Fruit fly (Drosophila melanogaster): ENCODE data around the gene mip130.

mip130 gene

DNA sequence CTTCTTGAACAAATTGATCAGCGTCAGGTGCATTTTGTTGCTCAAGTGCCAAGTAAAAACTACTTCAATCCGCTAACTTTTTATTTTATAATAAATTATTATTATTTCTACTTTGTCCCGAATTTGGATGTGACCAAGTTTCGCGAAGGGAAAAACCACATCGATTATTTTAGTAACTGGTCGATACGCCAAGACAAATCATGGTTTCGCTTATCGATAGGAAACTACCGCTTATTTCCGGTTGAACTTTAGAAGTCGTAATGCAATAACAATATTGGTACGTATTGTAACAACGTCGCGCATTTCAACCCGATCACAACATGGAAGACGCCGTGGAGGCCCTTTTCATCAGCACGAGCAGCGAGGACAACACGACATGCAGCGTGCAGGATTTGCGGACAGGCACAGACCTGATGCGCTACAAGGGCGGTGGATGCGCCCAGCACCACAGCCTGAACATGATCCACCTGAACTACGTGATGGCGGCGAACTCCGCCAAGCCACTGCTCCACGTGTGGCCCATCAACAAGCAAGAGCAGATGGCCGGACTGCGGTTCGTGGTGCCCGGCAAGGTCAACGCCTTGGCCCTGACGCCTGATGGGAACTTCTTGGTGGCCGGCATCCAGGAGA, 30.8 kb upstream of the mip130 start, which contains the start of the genes CG14817 and CG14805 (continued):
- TF ChIP-seq en (GFP tag; optimal IDR thresholded peaks at IDR 0.05), result peak; percentile 35
- no peak for TF ChIP-seq tup (GFP tag; optimal IDR thresholded peaks at IDR 0.05)
- TF ChIP-seq CG15514 (GFP tag; optimal IDR thresholded peaks at IDR 0.05), result peak; percentile 90
- peak; percentile 38 for TF ChIP-seq twi (tag; optimal IDR thresholded peaks at IDR 0.05)
- TF ChIP-seq Doc3 (GFP tag; IDR thresholded peaks at IDR 0.05; ENCODE audit: partially characterized antibody), result 0 out of 3 replicates have a peak, but pooled peaks have one; percentile 36
- peak; percentile 16 for TF ChIP-seq Bteb2 (GFP tag; optimal IDR thresholded peaks at IDR 0.05)
- TF ChIP-seq CG17328 (GFP tag; IDR thresholded peaks at IDR 0.05), result peak; percentile 58
- TF ChIP-seq inv (GFP tag; IDR thresholded peaks at IDR 0.05; ENCODE audit: partially characterized antibody), result no peak; the same call in 1 of the 2 replicates
- no peak for TF ChIP-seq zfh2 (GFP tag; optimal IDR thresholded peaks at IDR 0.05)
- peak; percentile 59; the same call in 2 of the 3 replicates for TF ChIP-seq CG14050 (GFP tag; IDR thresholded peaks at IDR 0.05)
- TF ChIP-seq Optix (GFP tag; IDR thresholded peaks at IDR 0.05), result 0 out of 3 replicates have a peak, but pooled peaks have one; percentile 22
- TF ChIP-seq CG11560 (tag; IDR thresholded peaks at IDR 0.05), result no peak
- peak; percentile 76 for TF ChIP-seq CG31365 (tag; optimal IDR thresholded peaks at IDR 0.05)
- TF ChIP-seq Hr51 (GFP tag; optimal IDR thresholded peaks at IDR 0.05), result peak in 1 of 2 experiments; percentile 12
- no peak for TF ChIP-seq CG2678 (tag; optimal IDR thresholded peaks at IDR 0.05)
- no peak for TF ChIP-seq CG16863 (GFP tag; optimal IDR thresholded peaks at IDR 0.05)
- peak; percentile 85 for TF ChIP-seq sens (GFP tag)
- no peak for TF ChIP-seq odd (GFP tag; optimal IDR thresholded peaks at IDR 0.05)
- TF ChIP-seq h (optimal IDR thresholded peaks at IDR 0.05), result no peak
- TF ChIP-seq Oli (tag; optimal IDR thresholded peaks at IDR 0.05), result peak; percentile 45
- TF ChIP-seq ham (GFP tag; IDR thresholded peaks at IDR 0.05), result no peak
- peak; percentile 22 for TF ChIP-seq CG30431 (GFP tag; optimal IDR thresholded peaks at IDR 0.05)
- TF ChIP-seq CG10366 (GFP tag; IDR thresholded peaks at IDR 0.05), result peak; percentile 21; the same call in 1 of the 2 replicates
- no peak; the same call in 1 of the 2 replicates for TF ChIP-seq tna (GFP tag; IDR thresholded peaks at IDR 0.05; ENCODE audit: partially characterized antibody)
- TF ChIP-seq ssp (GFP tag; IDR thresholded peaks at IDR 0.05), result no peak
- 0 out of 2 replicates have a peak, but pooled peaks have one; percentile 19 for TF ChIP-seq CG6689 (GFP tag; IDR thresholded peaks at IDR 0.05)
- TF ChIP-seq pho (GFP tag; optimal IDR thresholded peaks at IDR 0.05), result no peak
- TF ChIP-seq CG12219 (GFP tag; optimal IDR thresholded peaks at IDR 0.05), result peak; percentile 79
- TF ChIP-seq NC2α (GFP tag; optimal IDR thresholded peaks at IDR 0.05), result no peak
- TF ChIP-seq Adf1 (GFP tag; IDR thresholded peaks at IDR 0.05), result no peak; the same call in 1 of the 2 replicates
- no peak for TF ChIP-seq rib (GFP tag; IDR thresholded peaks at IDR 0.05)
- no peak for TF ChIP-seq kay (GFP tag; optimal IDR thresholded peaks at IDR 0.05)
- no peak for TF ChIP-seq ERR (GFP tag; optimal IDR thresholded peaks at IDR 0.05)
- TF ChIP-seq CoRest (tag; optimal IDR thresholded peaks at IDR 0.05), result peak; percentile 43
- no peak for TF ChIP-seq HLH54F (GFP tag; optimal IDR thresholded peaks at IDR 0.05)
- peak; percentile 54 for TF ChIP-seq CG1529 (GFP tag; optimal IDR thresholded peaks at IDR 0.05)
- peak; percentile 52 for TF ChIP-seq D19B (GFP tag; optimal IDR thresholded peaks at IDR 0.05)
- no peak for TF ChIP-seq dati (GFP tag; IDR thresholded peaks at IDR 0.05)
- TF ChIP-seq so (GFP tag; IDR thresholded peaks at IDR 0.05), result 0 out of 3 replicates have a peak, but pooled peaks have one; percentile 29
- no peak for TF ChIP-seq Atf3 (GFP tag; optimal IDR thresholded peaks at IDR 0.05)
- peak; percentile 89 for TF ChIP-seq CG6813 (GFP tag; optimal IDR thresholded peaks at IDR 0.05)
- no peak for TF ChIP-seq run (tag; optimal IDR thresholded peaks at IDR 0.05)
- no peak for TF ChIP-seq mam (GFP tag; optimal IDR thresholded peaks at IDR 0.05)
- peak; percentile 81 for TF ChIP-seq CG10431 (GFP tag; optimal IDR thresholded peaks at IDR 0.05)
- peak; percentile 24; the same call in 1 of the 2 replicates for TF ChIP-seq Ada2b (GFP tag; IDR thresholded peaks at IDR 0.05)
- no peak for TF ChIP-seq yki (optimal IDR thresholded peaks at IDR 0.05)
- peak; percentile 30 for TF ChIP-seq Deaf1 (tag; optimal IDR thresholded peaks at IDR 0.05)
- peak; percentile 58 for TF ChIP-seq CG18262 (tag; optimal IDR thresholded peaks at IDR 0.05)
- peak; percentile 40 for TF ChIP-seq Hsf (GFP tag; optimal IDR thresholded peaks at IDR 0.05)
- TF ChIP-seq NfI (GFP tag; optimal IDR thresholded peaks at IDR 0.05), result peak; percentile 86
- TF ChIP-seq Poxn (GFP tag; IDR thresholded peaks at IDR 0.05), result no peak
